Fruit fly (Drosophila melanogaster) whole organism, adult: ENCODE measurements around the gene CG14194.

Experiments
- CG1620 ChIP-seq: fragments of 200-800 bp; sonication (Bioruptor generic); optimal IDR thresholded peaks from 2 replicates; lab custom pipeline; 2016; ENCODE audit warnings: missing biosample characterization, missing genetic modification characterization
- CG33017 ChIP-seq: fragments of 200-800 bp; sonication (Bioruptor generic); optimal IDR thresholded peaks from 2 replicates; lab custom pipeline; 2018; ENCODE audit warnings: missing biosample characterization, mild to moderate bottlenecking, missing genetic modification characterization, moderate library complexity
- CG5204 ChIP-seq: fragments of 200-800 bp; sonication (Bioruptor generic); optimal IDR thresholded peaks from 2 replicates; lab custom pipeline; 2016; ENCODE audit warnings: missing biosample characterization, missing genetic modification characterization
- CG7045 ChIP-seq: fragments of 200-800 bp; sonication (Bioruptor generic); optimal IDR thresholded peaks from 2 replicates; lab custom pipeline; 2017; ENCODE audit warnings: missing biosample characterization, mild to moderate bottlenecking, missing genetic modification characterization
- CG7101 ChIP-seq: fragments of 200-800 bp; sonication (Bioruptor generic); optimal IDR thresholded peaks from 2 replicates; lab custom pipeline; 2018; ENCODE audit warnings: missing biosample characterization, mild to moderate bottlenecking, missing genetic modification characterization, moderate library complexity
- Hr96 ChIP-seq: fragments of 200-800 bp; sonication (Bioruptor generic); optimal IDR thresholded peaks from 2 replicates; lab custom pipeline; 2016; ENCODE audit warnings: missing biosample characterization, missing genetic modification characterization
- cic ChIP-seq: fragments of 200-800 bp; sonication (Bioruptor generic); optimal IDR thresholded peaks from 2 replicates; lab custom pipeline; 2017; ENCODE audit warnings: missing biosample characterization, mild to moderate bottlenecking, missing genetic modification characterization, moderate library complexity
- cnc ChIP-seq, 2 experiments: fragments of >200 bp; optimal IDR thresholded peaks; 2 replicates each; lab custom pipeline; 2017
- tj ChIP-seq: fragments of 200-800 bp; sonication (Bioruptor generic); optimal IDR thresholded peaks from 3 replicates; lab custom pipeline; 2017; ENCODE audit warnings: missing biosample characterization, mild to moderate bottlenecking, missing genetic modification characterization, moderate library complexity
- toe ChIP-seq: fragments of 200-800 bp; sonication (Bioruptor generic); optimal IDR thresholded peaks from 2 replicates; lab custom pipeline; 2016; ENCODE audit warnings: missing biosample characterization, missing genetic modification characterization

DNA sequence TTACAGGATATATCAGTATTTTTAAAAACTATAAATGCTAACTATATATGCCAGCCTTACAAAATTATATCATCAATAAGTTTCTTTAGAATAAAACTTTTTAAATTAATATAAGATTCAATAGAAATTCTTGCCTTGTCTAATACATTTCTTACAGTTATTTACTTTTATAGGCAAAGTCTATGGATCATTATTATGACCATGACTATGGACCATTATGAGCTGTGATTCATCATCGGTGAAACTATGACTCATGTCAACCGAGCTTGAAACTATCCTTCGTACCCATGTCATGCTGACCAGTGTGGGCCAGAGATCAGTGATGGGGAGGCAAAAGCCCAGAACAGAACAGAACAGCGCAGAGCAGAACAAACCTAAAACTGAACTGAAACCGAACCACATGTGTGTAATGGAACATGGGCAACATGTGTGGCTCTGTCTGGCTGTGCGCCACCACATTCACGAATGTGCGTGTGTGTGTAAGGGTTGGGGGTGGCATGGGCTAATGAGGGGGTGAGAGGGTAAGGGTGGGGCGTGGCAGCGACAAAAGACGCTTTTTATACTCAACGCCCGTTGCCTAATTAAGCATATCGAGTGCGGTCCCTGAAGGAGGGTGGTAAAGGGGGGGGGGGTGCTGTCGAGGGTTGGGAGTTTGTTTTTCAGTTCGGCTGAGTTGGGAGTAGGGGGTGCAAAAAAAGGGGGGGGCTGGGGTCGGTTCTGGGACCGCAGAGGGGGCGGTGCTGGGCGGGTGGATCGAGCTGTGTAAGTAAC lies 34.7 kb upstream of the CG14194 start:
- TF ChIP-seq tj (GFP tag; lab: Kevin White, UChicago) (no peak), cnc (optimal IDR thresholded peaks at IDR 0.05; lab: Kevin White, UChicago) (no peak), cic (GFP tag; lab: Kevin White, UChicago) (no peak), CG33017 (tag; lab: Kevin White, UChicago) (no peak), CG7045 (GFP tag; lab: Kevin White, UChicago) (no peak), CG7101 (no peak), Hr96 (no peak), CG5204 (GFP tag; lab: Kevin White, UChicago) (no peak), CG1620 (no peak), toe (GFP tag; lab: Kevin White, UChicago) (no peak)
